7 worm cellular contexts compared by ENCODE assay signal in the genomic region with DNA sequence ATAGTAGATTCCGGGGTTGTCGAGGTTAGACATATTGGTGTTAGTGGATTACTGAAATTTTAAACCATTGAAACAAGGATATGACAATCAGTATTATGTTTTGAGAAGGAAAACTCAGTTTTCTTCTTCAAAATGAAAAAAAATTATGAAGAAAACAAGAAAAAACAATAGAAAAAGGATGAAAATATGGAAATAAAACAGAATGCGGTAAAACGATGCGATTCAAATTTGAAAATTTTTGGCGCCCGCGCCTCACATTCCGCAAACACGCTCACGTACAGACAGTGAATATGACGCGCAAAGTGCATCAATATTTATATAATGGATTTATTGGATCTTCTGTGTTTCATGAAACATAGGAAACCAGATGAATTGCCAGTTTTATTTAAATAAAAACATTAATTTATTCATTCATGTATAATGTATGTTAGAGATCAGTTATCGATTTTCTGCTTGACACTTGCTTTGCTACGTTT.
TF ChIP-seq lines count a peak whose summit lies in the region.

Gene mcm-5, minus strand, starts transcription at position 51 of the 476 bp plus-strand sequence.

TF ChIP-seq in whole organism, L1 larva, 84 proteins besides CTCF, POLR2A, EP300 and RAD21 (continues in another document):
- TF ChIP-seq pqm-1 (tag; optimal IDR thresholded peaks at IDR 0.05; lab: Kevin White, UChicago) (no peak), fkh-10 (GFP tag; optimal IDR thresholded peaks at IDR 0.05; lab: Kevin White, UChicago) (no peak), Y116A8C.19 (tag; optimal IDR thresholded peaks at IDR 0.05; lab: Kevin White, UChicago; ENCODE audit: borderline replicate concordance) (no peak), ets-5 (GFP tag; IDR thresholded peaks at IDR 0.05; lab: Robert Waterston, UW) (no peak), lin-39 (tag; optimal IDR thresholded peaks at IDR 0.05; lab: Kevin White, UChicago) (no peak), lin-13 (GFP tag; optimal IDR thresholded peaks at IDR 0.05; lab: Kevin White, UChicago) (no peak), nhr-12 (tag; optimal IDR thresholded peaks at IDR 0.05; lab: Kevin White, UChicago) (no peak), ztf-4 (tag; optimal IDR thresholded peaks at IDR 0.05; lab: Kevin White, UChicago) (no peak), sptf-1 (tag; optimal IDR thresholded peaks at IDR 0.05; lab: Kevin White, UChicago) (no peak), nhr-90 (tag; optimal IDR thresholded peaks at IDR 0.05; lab: Kevin White, UChicago; ENCODE audit: poor library complexity) (peak; percentile 28), jun-1 (tag; optimal IDR thresholded peaks at IDR 0.05; lab: Kevin White, UChicago) (no peak), hlh-17 (GFP tag; optimal IDR thresholded peaks at IDR 0.05; lab: Kevin White, UChicago; ENCODE audit: borderline replicate concordance) (no peak)

TF ChIP-seq in whole organism, L2 larva, 48 proteins besides CTCF, POLR2A, EP300 and RAD21:
- peak; percentile 70 for TF ChIP-seq gmeb-1 (tag; optimal IDR thresholded peaks at IDR 0.05; lab: Kevin White, UChicago)
- TF ChIP-seq lsy-2 (tag; optimal IDR thresholded peaks at IDR 0.05; lab: Kevin White, UChicago) = peak in 1 of 2 experiments; percentile 48
- TF ChIP-seq crh-2 (tag; optimal IDR thresholded peaks at IDR 0.05; lab: Kevin White, UChicago) = peak; percentile 8
- TF ChIP-seq unc-55 (GFP tag; optimal IDR thresholded peaks at IDR 0.05; lab: Kevin White, UChicago) = peak; percentile 70
- peak; percentile 66 for TF ChIP-seq C34F6.9 (tag; optimal IDR thresholded peaks at IDR 0.05; lab: Kevin White, UChicago)
- no peak for TF ChIP-seq ztf-11 (tag; optimal IDR thresholded peaks at IDR 0.05; lab: Kevin White, UChicago)

TF ChIP-seq in whole organism, L3 larva, 47 proteins besides CTCF, POLR2A, EP300 and RAD21 (continues in another document):
- TF ChIP-seq skn-1 (tag; optimal IDR thresholded peaks at IDR 0.05; lab: Kevin White, UChicago) (no peak), ztf-4 (tag; optimal IDR thresholded peaks at IDR 0.05; lab: Kevin White, UChicago) (no peak), egl-27 (tag; optimal IDR thresholded peaks at IDR 0.05; lab: Kevin White, UChicago) (no peak), nhr-12 (tag; optimal IDR thresholded peaks at IDR 0.05; lab: Kevin White, UChicago) (no peak), ceh-9 (tag; optimal IDR thresholded peaks at IDR 0.05; lab: Kevin White, UChicago) (no peak), nhr-77 (tag; optimal IDR thresholded peaks at IDR 0.05; lab: Kevin White, UChicago) (no peak), lin-15B (tag; optimal IDR thresholded peaks at IDR 0.05; lab: Kevin White, UChicago) (peak; percentile 50), nhr-23 (tag; optimal IDR thresholded peaks at IDR 0.05; lab: Kevin White, UChicago) (peak; percentile 31), nhr-11 (tag; optimal IDR thresholded peaks at IDR 0.05; lab: Kevin White, UChicago) (no peak), lin-39 (tag; optimal IDR thresholded peaks at IDR 0.05; lab: Kevin White, UChicago) (peak; percentile 37), ceh-28 (tag; optimal IDR thresholded peaks at IDR 0.05; lab: Kevin White, UChicago) (peak; percentile 26), unc-39 (tag; optimal IDR thresholded peaks at IDR 0.05; lab: Kevin White, UChicago) (no peak), pha-4 (tag; optimal IDR thresholded peaks at IDR 0.05; lab: Kevin White, UChicago) (peak; percentile 69), nhr-76 (tag; optimal IDR thresholded peaks at IDR 0.05; lab: Kevin White, UChicago) (no peak)

TF ChIP-seq in whole organism, L4 larva, 104 proteins besides CTCF, POLR2A, EP300 and RAD21 (continues in another document):
- no peak for TF ChIP-seq gei-8 (GFP tag; optimal IDR thresholded peaks at IDR 0.05; lab: Kevin White, UChicago)
- peak; percentile 86 for TF ChIP-seq dpl-1 (GFP tag; optimal IDR thresholded peaks at IDR 0.05; lab: Kevin White, UChicago)
- peak; percentile 28 for TF ChIP-seq unc-130 (GFP tag; optimal IDR thresholded peaks at IDR 0.05; lab: Kevin White, UChicago)
- no peak for TF ChIP-seq F10B5.3 (tag; optimal IDR thresholded peaks at IDR 0.05; lab: Kevin White, UChicago)
- no peak for TF ChIP-seq hmg-1.1 (GFP tag; IDR thresholded peaks at IDR 0.05; lab: Robert Waterston, UW)
- peak in 1 of 2 experiments; percentile 56 for TF ChIP-seq lsy-2 (tag; optimal IDR thresholded peaks at IDR 0.05; lab: Kevin White, UChicago)
- TF ChIP-seq F37D6.2 (tag; optimal IDR thresholded peaks at IDR 0.05; lab: Kevin White, UChicago) = no peak
- no peak for TF ChIP-seq F26F4.8 (GFP tag; conservative IDR thresholded peaks at IDR 0.05; lab: Robert Waterston, UW)
- peak; percentile 62 for TF ChIP-seq mes-2 (tag; optimal IDR thresholded peaks at IDR 0.05; lab: Kevin White, UChicago; ENCODE audit: poor library complexity, severe bottlenecking)
- TF ChIP-seq hif-1 (tag; optimal IDR thresholded peaks at IDR 0.05; lab: Kevin White, UChicago) = no peak
- no peak for TF ChIP-seq daf-16 (GFP tag; optimal IDR thresholded peaks at IDR 0.05; lab: Kevin White, UChicago)
- TF ChIP-seq daf-16 (tag; optimal IDR thresholded peaks at IDR 0.05; lab: Kevin White, UChicago) = peak; percentile 19
- TF ChIP-seq egl-27 (tag; optimal IDR thresholded peaks at IDR 0.05; lab: Kevin White, UChicago) = no peak
- no peak for TF ChIP-seq spr-1 (tag; optimal IDR thresholded peaks at IDR 0.05; lab: Kevin White, UChicago)

TF ChIP-seq in whole organism, late embryonic, 69 proteins besides CTCF, POLR2A, EP300 and RAD21 (continues in another document):
- no peak for TF ChIP-seq hlh-15 (tag; optimal IDR thresholded peaks at IDR 0.05; lab: Kevin White, UChicago)
- TF ChIP-seq nfya-1 (tag; optimal IDR thresholded peaks at IDR 0.05; lab: Kevin White, UChicago) = peak; percentile 17
- no peak for TF ChIP-seq che-1 (tag; optimal IDR thresholded peaks at IDR 0.05; lab: Kevin White, UChicago)
- TF ChIP-seq ceh-2 (tag; optimal IDR thresholded peaks at IDR 0.05; lab: Kevin White, UChicago) = no peak
- peak; percentile 16 for TF ChIP-seq unc-42 (tag; optimal IDR thresholded peaks at IDR 0.05; lab: Kevin White, UChicago)
- TF ChIP-seq nhr-232 (tag; optimal IDR thresholded peaks at IDR 0.05; lab: Kevin White, UChicago) = no peak
- no peak for TF ChIP-seq pha-4 (tag; optimal IDR thresholded peaks at IDR 0.05; lab: Kevin White, UChicago)
- no peak for TF ChIP-seq ztf-16 (tag; optimal IDR thresholded peaks at IDR 0.05; lab: Kevin White, UChicago)
- no peak for TF ChIP-seq ref-2 (tag; optimal IDR thresholded peaks at IDR 0.05; lab: Kevin White, UChicago)
- no peak for TF ChIP-seq hlh-13 (GFP tag; optimal IDR thresholded peaks at IDR 0.05; lab: Kevin White, UChicago)
- no peak for TF ChIP-seq pha-2 (tag; optimal IDR thresholded peaks at IDR 0.05; lab: Kevin White, UChicago)
- TF ChIP-seq ceh-19 (GFP tag; optimal IDR thresholded peaks at IDR 0.05; lab: Kevin White, UChicago) = no peak
- TF ChIP-seq lim-6 (tag; optimal IDR thresholded peaks at IDR 0.05; lab: Kevin White, UChicago) = no peak
- no peak for TF ChIP-seq madf-2 (tag; optimal IDR thresholded peaks at IDR 0.05; lab: Kevin White, UChicago)
- TF ChIP-seq pat-9 (tag; optimal IDR thresholded peaks at IDR 0.05; lab: Kevin White, UChicago) = no peak
- no peak for TF ChIP-seq pros-1 (tag; optimal IDR thresholded peaks at IDR 0.05; lab: Kevin White, UChicago)

TF ChIP-seq in whole organism, mixed stage, embryonic, 35 proteins besides CTCF, POLR2A, EP300 and RAD21 (continues in another document):
- TF ChIP-seq cnd-1 (tag; optimal IDR thresholded peaks at IDR 0.05; lab: Kevin White, UChicago) (no peak), sem-2 (GFP tag; optimal IDR thresholded peaks at IDR 0.05; lab: Kevin White, UChicago) (no peak), elt-1 (tag; optimal IDR thresholded peaks at IDR 0.05; lab: Kevin White, UChicago; ENCODE audit: borderline replicate concordance, insufficient read depth) (no peak), nhr-12 (tag; optimal IDR thresholded peaks at IDR 0.05; lab: Kevin White, UChicago) (no peak), lin-32 (GFP tag; optimal IDR thresholded peaks at IDR 0.05; lab: Kevin White, UChicago) (no peak), ceh-39 (tag; optimal IDR thresholded peaks at IDR 0.05; lab: Kevin White, UChicago) (peak; percentile 22), flh-1 (GFP tag; optimal IDR thresholded peaks at IDR 0.05; lab: Kevin White, UChicago) (no peak), pha-4 (tag; optimal IDR thresholded peaks at IDR 0.05; lab: Kevin White, UChicago) (no peak), unc-39 (tag; optimal IDR thresholded peaks at IDR 0.05; lab: Kevin White, UChicago) (no peak), blmp-1 (tag; optimal IDR thresholded peaks at IDR 0.05; lab: Kevin White, UChicago) (no peak), bed-3 (GFP tag; optimal IDR thresholded peaks at IDR 0.05; lab: Kevin White, UChicago) (no peak), lin-13 (tag; optimal IDR thresholded peaks at IDR 0.05; lab: Kevin White, UChicago) (no peak), mep-1 (tag; optimal IDR thresholded peaks at IDR 0.05; lab: Kevin White, UChicago) (peak; percentile 67), drap-1 (GFP tag; optimal IDR thresholded peaks at IDR 0.05; lab: Kevin White, UChicago) (no peak), hlh-1 (tag; optimal IDR thresholded peaks at IDR 0.05; lab: Kevin White, UChicago) (no peak), nhr-237 (tag; optimal IDR thresholded peaks at IDR 0.05; lab: Kevin White, UChicago) (no peak)

TF ChIP-seq in whole organism, young adult, 124 proteins besides CTCF, POLR2A, EP300 and RAD21 (continues in another document):
- TF ChIP-seq snpc-4 (GFP tag; optimal IDR thresholded peaks at IDR 0.05; lab: Kevin White, UChicago) = peak; percentile 9
- TF ChIP-seq snpc-4 (tag; optimal IDR thresholded peaks at IDR 0.05; lab: Kevin White, UChicago) = no peak
- no peak for TF ChIP-seq C17E4.6 (GFP tag; IDR thresholded peaks at IDR 0.05; lab: Robert Waterston, UW)
- TF ChIP-seq hmg-1.2 (GFP tag; IDR thresholded peaks at IDR 0.05; lab: Robert Waterston, UW) = peak; percentile 39; the same call in 1 of the 2 replicates
- peak; percentile 95 for TF ChIP-seq efl-1 (GFP tag; optimal IDR thresholded peaks at IDR 0.05; lab: Kevin White, UChicago)
- TF ChIP-seq madf-8 (GFP tag; conservative IDR thresholded peaks at IDR 0.05; lab: Robert Waterston, UW) = peak; percentile 78
- peak; percentile 59 for TF ChIP-seq xnd-1 (tag; optimal IDR thresholded peaks at IDR 0.05; lab: Kevin White, UChicago)
- TF ChIP-seq madf-3 (GFP tag; IDR thresholded peaks at IDR 0.05; lab: Robert Waterston, UW) = peak; percentile 85
- no peak for TF ChIP-seq F22D6.2 (tag; optimal IDR thresholded peaks at IDR 0.05; lab: Kevin White, UChicago)
- TF ChIP-seq tbp1 (GFP tag; optimal IDR thresholded peaks at IDR 0.05; lab: Kevin White, UChicago) = peak; percentile 19
- peak; percentile 89 for TF ChIP-seq dpl-1 (GFP tag; optimal IDR thresholded peaks at IDR 0.05; lab: Kevin White, UChicago)
- TF ChIP-seq hsf-1 (GFP tag; IDR thresholded peaks at IDR 0.05; lab: Robert Waterston, UW) = 0 out of 2 replicates have a peak, but pooled peaks have one; percentile 21
- TF ChIP-seq lsl-1 (GFP tag; optimal IDR thresholded peaks at IDR 0.05; lab: Kevin White, UChicago) = peak; percentile 74
- TF ChIP-seq T07F8.4 (tag; optimal IDR thresholded peaks at IDR 0.05; lab: Kevin White, UChicago) = no peak
- TF ChIP-seq Y53G8AR.9 (GFP tag; conservative IDR thresholded peaks at IDR 0.05; lab: Robert Waterston, UW) = no peak
- TF ChIP-seq lin-54 (GFP tag; optimal IDR thresholded peaks at IDR 0.05; lab: Kevin White, UChicago) = peak; percentile 85
- no peak for TF ChIP-seq egl-18 (GFP tag; IDR thresholded peaks at IDR 0.05; lab: Robert Waterston, UW)
- no peak for TF ChIP-seq rcor-1 (GFP tag; IDR thresholded peaks at IDR 0.05; lab: Robert Waterston, UW)
